Fruit fly (Drosophila melanogaster) S2 (cell line): ENCODE measurements around the gene CG9389.

Experiments
- CG8478 ChIP-seq: fragments of >200 bp; optimal IDR thresholded peaks from 2 replicates; lab custom pipeline; 2018
- CTCF ChIP-seq, 2 experiments: fragments of >200 bp; optimal IDR thresholded peaks; 2 replicates each; lab custom pipeline; 2018

- TF ChIP-seq CG8478 (lab: Kevin White, UChicago) (no peak), CTCF (optimal IDR thresholded peaks at IDR 0.05; lab: Kevin White, UChicago) (no peak)
These were observed 28.8 kb upstream of the CG9389 start for dm6 chr3L:21299203-21299602.
